Worm (Caenorhabditis elegans) whole organism, L1 larva: ENCODE measurements around the gene F58D12.1.
A peak's percentile ranks its signal among the peaks of the same experiment; 100 is the strongest.

Experiments used
- C34B4.2 ChIP-seq: sonication (generic microtip); optimal IDR thresholded peaks from 2 replicates; lab custom pipeline; 2017; ENCODE audit warnings: mild to moderate bottlenecking, missing genetic modification characterization, missing compliant biosample characterization
- F16B12.6 ChIP-seq: fragments of 150-350 bp; optimal IDR thresholded peaks from 2 replicates; lab custom pipeline; 2014; ENCODE audit warnings: missing biosample characterization, missing genetic modification characterization
- Y116A8C.19 ChIP-seq: sonication (generic microtip); optimal IDR thresholded peaks from 2 replicates; lab custom pipeline; 2016; ENCODE audit warnings: missing compliant biosample characterization, missing genetic modification characterization, borderline replicate concordance
- aha-1 ChIP-seq: fragments of 150-350 bp; optimal IDR thresholded peaks from 2 replicates; lab custom pipeline; 2014; ENCODE audit warnings: missing biosample characterization, missing genetic modification characterization
- alr-1 ChIP-seq: fragments of 200-800 bp; sonication (Bioruptor generic); optimal IDR thresholded peaks from 2 replicates; lab custom pipeline; 2018; ENCODE audit warnings: borderline replicate concordance, mild to moderate bottlenecking, missing genetic modification characterization, missing compliant biosample characterization
- aly-2 ChIP-seq: fragments of 150-350 bp; optimal IDR thresholded peaks from 2 replicates; lab custom pipeline; 2014; ENCODE audit warnings: missing biosample characterization, missing genetic modification characterization
- ama-1 ChIP-seq: fragments of 150-350 bp; optimal IDR thresholded peaks from 2 replicates; lab custom pipeline; 2014
- ceh-8 ChIP-seq: fragments of 200-800 bp; sonication (Bioruptor generic); optimal IDR thresholded peaks from 2 replicates; lab custom pipeline; 2018; ENCODE audit warnings: mild to moderate bottlenecking, missing genetic modification characterization, moderate library complexity, missing compliant biosample characterization
- ceh-82 ChIP-seq, 3 experiments: fragments of 150-350 bp in 1 of 3; sonication (generic microtip) in 2 of 3; optimal IDR thresholded peaks; 2 replicates each; lab custom pipeline; 2014 to 2017; ENCODE audit warnings: missing biosample characterization in 3 of 3, missing genetic modification characterization in 3 of 3
- ceh-88 ChIP-seq: fragments of 200-800 bp; sonication (Bioruptor generic); IDR thresholded peaks from 2 replicates; pipeline ENCODE4 v1.3.6; 2022; ENCODE audit warnings: missing genetic modification characterization, missing compliant biosample characterization
- ces-1 ChIP-seq: fragments of 150-350 bp; optimal IDR thresholded peaks from 2 replicates; lab custom pipeline; 2014; ENCODE audit warnings: missing biosample characterization, missing genetic modification reagents, missing genetic modification characterization
- dsc-1 ChIP-seq: sonication (generic microtip); optimal IDR thresholded peaks from 2 replicates; lab custom pipeline; 2016; ENCODE audit warnings: mild to moderate bottlenecking, missing genetic modification characterization, missing compliant biosample characterization
- efl-1 ChIP-seq, 4 experiments: fragments of 150-350 bp; optimal IDR thresholded peaks in 3 of 4; peaks in 1 of 4; 1 replicate in 1 of 4; 2 replicates in 3 of 4; lab custom pipeline; 2014; ENCODE audit warnings: missing biosample characterization in 2 of 4, missing genetic modification characterization in 2 of 4, missing genetic modification reagents in 2 of 4
- efl-3 ChIP-seq: fragments of 200-800 bp; sonication (Bioruptor generic); optimal IDR thresholded peaks from 2 replicates; lab custom pipeline; 2018; ENCODE audit warnings: mild to moderate bottlenecking, missing genetic modification characterization, missing compliant biosample characterization
- egl-13 ChIP-seq: sonication (generic microtip); optimal IDR thresholded peaks from 2 replicates; lab custom pipeline; 2016; ENCODE audit warnings: missing genotype, missing genetic modification reagents, missing genetic modification characterization, missing compliant biosample characterization
- elt-3 ChIP-seq, 6 experiments: fragments of 150-350 bp in 1 of 6; sonication (generic microtip); optimal IDR thresholded peaks; 2 replicates each; lab custom pipeline; 2017 to 2018; ENCODE audit warnings: missing biosample characterization in 6 of 6, missing genetic modification characterization in 6 of 6, inconsistent platforms in 1 of 6
- ets-5 ChIP-seq: fragments of 200-800 bp; sonication (Bioruptor generic); IDR thresholded peaks from 2 replicates; pipeline ENCODE4 v1.3.6; 2022; ENCODE audit warnings: missing genetic modification characterization, missing compliant biosample characterization
- fkh-4 ChIP-seq: sonication (generic microtip); optimal IDR thresholded peaks from 2 replicates; lab custom pipeline; 2016; ENCODE audit warnings: missing compliant biosample characterization, missing genetic modification characterization, borderline replicate concordance
- irx-1 ChIP-seq: sonication (generic microtip); optimal IDR thresholded peaks from 2 replicates; lab custom pipeline; 2016; ENCODE audit warnings: missing genetic modification characterization, missing compliant biosample characterization
- jun-1 ChIP-seq: fragments of 150-350 bp; optimal IDR thresholded peaks from 2 replicates; lab custom pipeline; 2014; ENCODE audit warnings: missing biosample characterization, missing genetic modification reagents, missing genetic modification characterization
- lin-13 ChIP-seq: fragments of 150-350 bp; optimal IDR thresholded peaks from 2 replicates; lab custom pipeline; 2014; ENCODE audit warnings: missing biosample characterization, missing genetic modification reagents, missing genetic modification characterization
- lin-14 ChIP-seq: fragments of 200-800 bp; sonication (Bioruptor generic); optimal IDR thresholded peaks from 2 replicates; lab custom pipeline; 2018; ENCODE audit warnings: mild to moderate bottlenecking, missing genetic modification characterization, moderate library complexity, missing compliant biosample characterization
- lir-3 ChIP-seq: sonication (generic microtip); optimal IDR thresholded peaks from 2 replicates; lab custom pipeline; 2016; ENCODE audit warnings: mild to moderate bottlenecking, missing genetic modification characterization, moderate library complexity, missing compliant biosample characterization; ENCODE audit not compliant: poor library complexity
- lsy-2 ChIP-seq, 2 experiments: fragments of 150-350 bp; optimal IDR thresholded peaks; 2 replicates each; lab custom pipeline; 2014; ENCODE audit warnings: missing biosample characterization in 2 of 2, missing genetic modification characterization in 2 of 2
- mef-2 ChIP-seq: fragments of 150-350 bp; optimal IDR thresholded peaks from 2 replicates; lab custom pipeline; 2014; ENCODE audit warnings: missing biosample characterization, missing genetic modification characterization
- nhr-28 ChIP-seq: fragments of 150-350 bp; optimal IDR thresholded peaks from 2 replicates; lab custom pipeline; 2014; ENCODE audit warnings: missing biosample characterization, missing genetic modification characterization
- nhr-47 ChIP-seq: sonication (generic microtip); optimal IDR thresholded peaks from 2 replicates; lab custom pipeline; 2016; ENCODE audit warnings: mild to moderate bottlenecking, missing genetic modification characterization, moderate library complexity, missing compliant biosample characterization
- nhr-71 ChIP-seq: sonication (generic microtip); optimal IDR thresholded peaks from 2 replicates; lab custom pipeline; 2016; ENCODE audit warnings: mild to moderate bottlenecking, missing genetic modification characterization, moderate library complexity, missing compliant biosample characterization
- nhr-76 ChIP-seq: sonication (generic microtip); optimal IDR thresholded peaks from 2 replicates; lab custom pipeline; 2017; ENCODE audit warnings: missing biosample characterization, missing genetic modification characterization
- nhr-77 ChIP-seq: fragments of 150-350 bp; optimal IDR thresholded peaks from 2 replicates; lab custom pipeline; 2014; ENCODE audit warnings: missing biosample characterization, missing genetic modification characterization
- nhr-84 ChIP-seq: sonication (generic microtip); optimal IDR thresholded peaks from 2 replicates; lab custom pipeline; 2017; ENCODE audit warnings: missing biosample characterization, missing genetic modification characterization
- nhr-85 ChIP-seq: sonication (generic microtip); peaks from one replicate; lab custom pipeline; 2016; ENCODE audit warnings: missing genetic modification characterization, inconsistent platforms, missing compliant biosample characterization
- nhr-90 ChIP-seq: sonication (generic microtip); optimal IDR thresholded peaks from 2 replicates; lab custom pipeline; 2016; ENCODE audit warnings: mild to moderate bottlenecking, missing genetic modification characterization, missing compliant biosample characterization; ENCODE audit not compliant: poor library complexity
- pax-3 ChIP-seq: fragments of 200-800 bp; sonication (Bioruptor generic); optimal IDR thresholded peaks from 2 replicates; lab custom pipeline; 2018; ENCODE audit warnings: mild to moderate bottlenecking, missing genetic modification characterization, moderate library complexity, missing compliant biosample characterization
- rnt-1 ChIP-seq: sonication (generic microtip); optimal IDR thresholded peaks from 2 replicates; lab custom pipeline; 2016; ENCODE audit warnings: mild to moderate bottlenecking, missing genetic modification characterization, moderate library complexity, missing compliant biosample characterization
- skn-1 ChIP-seq: fragments of 150-350 bp; optimal IDR thresholded peaks from 2 replicates; lab custom pipeline; 2014; ENCODE audit warnings: missing biosample characterization, missing genetic modification characterization
- sox-4 ChIP-seq: sonication (generic microtip); optimal IDR thresholded peaks from 2 replicates; lab custom pipeline; 2016; ENCODE audit warnings: missing genetic modification characterization, missing compliant biosample characterization
- sptf-1 ChIP-seq: fragments of 150-350 bp; optimal IDR thresholded peaks from 2 replicates; lab custom pipeline; 2014; ENCODE audit warnings: missing biosample characterization, missing genetic modification characterization
- tbx-2 ChIP-seq: sonication (generic microtip); optimal IDR thresholded peaks from 2 replicates; lab custom pipeline; 2016; ENCODE audit warnings: missing genetic modification characterization, missing compliant biosample characterization
- tlp-1 ChIP-seq: fragments of 150-350 bp; optimal IDR thresholded peaks from 2 replicates; lab custom pipeline; 2014; ENCODE audit warnings: missing biosample characterization, missing genetic modification characterization
- unc-130 ChIP-seq: fragments of 150-350 bp; optimal IDR thresholded peaks from 2 replicates; lab custom pipeline; 2017; ENCODE audit warnings: missing biosample characterization, missing genetic modification characterization, inconsistent platforms
- unc-62 ChIP-seq: fragments of 150-350 bp; optimal IDR thresholded peaks from 2 replicates; lab custom pipeline; 2014; ENCODE audit warnings: missing biosample characterization, missing genetic modification reagents, missing genetic modification characterization
- unc-86 ChIP-seq: sonication (generic microtip); optimal IDR thresholded peaks from 2 replicates; lab custom pipeline; 2016; ENCODE audit warnings: missing genetic modification characterization, missing compliant biosample characterization
- unc-98 ChIP-seq: fragments of 200-800 bp; sonication (Bioruptor generic); IDR thresholded peaks from 2 replicates; pipeline ENCODE4 v1.3.6; 2022; ENCODE audit warnings: missing genetic modification characterization, missing compliant biosample characterization
- vab-15 ChIP-seq: sonication (generic microtip); optimal IDR thresholded peaks from 2 replicates; lab custom pipeline; 2017; ENCODE audit warnings: missing genotype, mild to moderate bottlenecking, missing genetic modification characterization, missing compliant biosample characterization
- zag-1 ChIP-seq: fragments of 150-350 bp; optimal IDR thresholded peaks from 2 replicates; lab custom pipeline; 2014; ENCODE audit warnings: missing biosample characterization, missing genetic modification characterization
- ztf-11 ChIP-seq, 2 experiments: sonication (generic microtip); optimal IDR thresholded peaks; 2 replicates each; lab custom pipeline; 2016 to 2017; ENCODE audit warnings: missing genetic modification characterization in 2 of 2, missing biosample characterization in 1 of 2, missing compliant biosample characterization in 1 of 2

Gene F58D12.1

DNA sequence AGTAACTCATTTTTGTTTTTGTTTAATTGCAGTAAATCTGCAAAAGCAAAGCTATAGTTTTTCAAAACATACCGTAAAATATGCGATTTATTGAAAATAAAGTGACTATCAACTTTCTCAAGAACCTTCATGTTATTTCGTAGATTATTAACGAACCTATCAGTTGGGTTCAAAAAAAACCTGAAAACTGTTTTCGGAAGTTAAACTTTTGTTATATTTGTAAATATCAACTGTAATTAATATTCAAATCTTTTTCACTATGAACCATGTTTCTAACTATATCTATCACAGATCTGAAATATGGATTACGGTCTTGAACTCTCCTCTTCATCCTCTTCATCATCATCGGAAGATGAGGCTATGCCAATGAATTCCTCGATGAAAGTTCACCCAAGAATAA, 38.7 kb downstream of the F58D12.1 start, which contains the start of gene D1086.19:
Gene D1086.19 (plus strand): TSS at position 301 of the 400 bp plus-strand sequence.
- no peak for TF ChIP-seq ets-5 (GFP tag; lab: Robert Waterston, UW)
- no peak for TF ChIP-seq ceh-82 (tag; optimal IDR thresholded peaks at IDR 0.05; lab: Kevin White, UChicago)
- TF ChIP-seq lsy-2 (tag; optimal IDR thresholded peaks at IDR 0.05; lab: Kevin White, UChicago): no peak
- TF ChIP-seq sptf-1 (tag; lab: Kevin White, UChicago): no peak
- no peak for TF ChIP-seq sox-4
- no peak for TF ChIP-seq ztf-11 (tag; optimal IDR thresholded peaks at IDR 0.05; lab: Kevin White, UChicago)
- TF ChIP-seq ces-1 (GFP tag; lab: Kevin White, UChicago): no peak

DNA sequence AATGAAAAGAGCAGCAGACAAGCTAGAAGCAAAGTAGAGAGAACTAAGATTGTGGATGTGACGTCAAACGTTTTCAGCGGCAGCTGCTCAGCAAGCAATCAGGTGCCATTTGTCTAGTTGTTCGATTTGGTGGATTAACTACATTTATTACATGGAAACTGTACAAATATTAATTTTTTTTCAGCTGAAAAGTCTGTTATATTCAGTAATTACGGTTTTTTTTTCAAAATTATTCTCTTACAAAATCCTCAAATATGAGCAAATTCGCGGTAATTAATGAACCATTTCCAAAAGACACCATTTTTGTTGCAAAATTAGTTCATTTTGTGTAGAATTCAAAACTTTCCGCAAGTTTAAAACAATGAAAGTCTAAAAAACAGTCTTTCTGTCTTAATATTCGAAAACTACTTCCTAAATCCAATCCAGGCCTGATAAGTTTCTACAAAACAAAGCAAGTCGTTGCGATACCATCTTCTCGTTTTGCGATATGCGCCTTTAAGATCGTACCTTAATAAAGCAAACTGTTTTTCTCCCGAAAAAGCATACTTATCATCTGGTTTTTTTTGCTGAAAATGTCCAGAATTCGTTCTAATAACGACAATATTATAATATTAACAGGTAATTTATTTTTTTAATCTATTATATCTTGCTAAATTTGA, 41.1 kb downstream of the F58D12.1 start, which contains the start of the genes D1086.5 and him-5:
Gene D1086.5 (minus strand): TSS at position 51 of the 659 bp plus-strand sequence.
Gene him-5 (plus strand): TSS at position 118 of the 659 bp plus-strand sequence.
- no peak for TF ChIP-seq nhr-90 (tag; lab: Kevin White, UChicago)
- TF ChIP-seq unc-130 (tag; lab: Kevin White, UChicago): peak; percentile 8
- peak; percentile 17 for TF ChIP-seq rnt-1 (tag; lab: Kevin White, UChicago)

DNA sequence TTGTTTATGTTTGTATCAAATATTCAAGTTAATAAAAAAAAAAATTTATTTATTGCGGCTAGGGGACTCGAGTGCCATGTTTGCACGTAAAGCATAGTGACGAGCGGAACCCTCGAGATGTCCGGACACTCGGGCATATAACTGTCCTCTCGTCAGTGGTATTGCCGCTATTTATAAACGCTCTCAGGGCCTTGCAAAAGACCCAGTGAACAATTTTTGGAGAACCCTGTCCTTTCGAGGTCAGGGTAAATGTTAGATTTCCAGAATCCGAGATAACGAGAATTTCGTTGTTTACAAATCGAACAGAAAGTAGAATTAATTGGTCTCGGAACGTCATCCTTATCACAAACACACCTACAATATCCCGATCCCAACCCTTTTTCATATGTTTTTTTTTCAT, 43.0 kb downstream of the F58D12.1 start, which contains the start of gene D1086.3:
Gene D1086.3 (plus strand): TSS at position 390 of the 400 bp plus-strand sequence.
- TF ChIP-seq ceh-8 (GFP tag; lab: Kevin White, UChicago) (no peak), ama-1 (peak; percentile 70), fkh-4 (tag; lab: Kevin White, UChicago) (no peak), unc-86 (tag; lab: Kevin White, UChicago) (no peak), skn-1 (no peak), nhr-85 (tag; lab: Kevin White, UChicago) (peak; percentile 87), ceh-82 (tag; optimal IDR thresholded peaks at IDR 0.05; lab: Kevin White, UChicago) (no peak), nhr-28 (no peak), nhr-76 (tag; lab: Kevin White, UChicago) (no peak), vab-15 (tag; lab: Kevin White, UChicago) (no peak), aly-2 (tag; lab: Kevin White, UChicago) (peak; percentile 37), ceh-88 (GFP tag; lab: Robert Waterston, UW) (no peak), C34B4.2 (tag; lab: Kevin White, UChicago) (no peak), efl-3 (GFP tag; lab: Kevin White, UChicago) (no peak), egl-13 (no peak), efl-1 (optimal IDR thresholded peaks at IDR 0.05; lab: Kevin White, UChicago) (peak; percentile 17 to 47), efl-1 (GFP tag; optimal IDR thresholded peaks at IDR 0.05 in 1 of 2; lab: Kevin White, UChicago) (peak in 1 of 2 experiments; percentile 92), Y116A8C.19 (tag; lab: Kevin White, UChicago) (no peak), nhr-84 (tag; lab: Kevin White, UChicago) (no peak), nhr-47 (peak; percentile 72), zag-1 (tag; lab: Kevin White, UChicago) (no peak), sox-4 (no peak), lir-3 (tag; lab: Kevin White, UChicago) (no peak), jun-1 (tag; lab: Kevin White, UChicago) (no peak), rnt-1 (tag; lab: Kevin White, UChicago) (peak; percentile 82), tbx-2 (tag; lab: Kevin White, UChicago) (peak; percentile 31), nhr-77 (tag; lab: Kevin White, UChicago) (no peak), unc-62 (no peak), mef-2 (no peak), irx-1 (tag; lab: Kevin White, UChicago) (no peak), dsc-1 (tag; lab: Kevin White, UChicago) (peak; percentile 47), F16B12.6 (tag; lab: Kevin White, UChicago) (no peak), elt-3 (tag; optimal IDR thresholded peaks at IDR 0.05; lab: Kevin White, UChicago) (peak in 1 of 6 experiments; percentile 7), tlp-1 (tag; lab: Kevin White, UChicago) (no peak), aha-1 (tag; lab: Kevin White, UChicago) (no peak), nhr-71 (peak; percentile 82), alr-1 (no peak), lin-13 (GFP tag; lab: Kevin White, UChicago) (no peak), pax-3 (tag; lab: Kevin White, UChicago) (no peak), unc-98 (GFP tag; lab: Robert Waterston, UW) (no peak), lin-14 (peak; percentile 4)
